Worm (Caenorhabditis elegans) whole organism, early embryonic: ENCODE measurements around the gene srz-24.

ENCODE experiments used
- B0310.2 ChIP-seq: sonication (generic microtip); optimal IDR thresholded peaks from 2 replicates; lab custom pipeline; 2016; ENCODE audit warnings: mild to moderate bottlenecking, missing genetic modification characterization, missing compliant biosample characterization
- F13C5.2 ChIP-seq: sonication (generic microtip); optimal IDR thresholded peaks from 2 replicates; lab custom pipeline; 2017; ENCODE audit warnings: mild to moderate bottlenecking, missing genetic modification characterization, inconsistent platforms, missing compliant biosample characterization
- aly-1 ChIP-seq: sonication (generic microtip); optimal IDR thresholded peaks from 2 replicates; lab custom pipeline; 2016; ENCODE audit warnings: missing genetic modification characterization, missing compliant biosample characterization
- ama-1 ChIP-seq: fragments of 150-350 bp; optimal IDR thresholded peaks from 2 replicates; lab custom pipeline; 2014
- ceh-13 ChIP-seq: fragments of 200-800 bp; sonication (Bioruptor generic); optimal IDR thresholded peaks from 2 replicates; lab custom pipeline; 2018; ENCODE audit warnings: mild to moderate bottlenecking, missing genetic modification characterization, missing compliant biosample characterization
- ceh-36 ChIP-seq: sonication (generic microtip); optimal IDR thresholded peaks from 2 replicates; lab custom pipeline; 2016; ENCODE audit warnings: missing genetic modification characterization, inconsistent platforms, missing compliant biosample characterization
- ets-7 ChIP-seq: sonication (generic microtip); optimal IDR thresholded peaks from 2 replicates; lab custom pipeline; 2016; ENCODE audit warnings: missing genotype, missing genetic modification characterization, missing compliant biosample characterization
- flt-1 ChIP-seq: fragments of 200-800 bp; sonication (Bioruptor generic); IDR thresholded peaks from 2 replicates; pipeline ENCODE4 v1.3.6; 2022; ENCODE audit warnings: missing genetic modification characterization, missing compliant biosample characterization
- hmbx-1 ChIP-seq: sonication (generic microtip); optimal IDR thresholded peaks from 2 replicates; lab custom pipeline; 2016; ENCODE audit warnings: mild to moderate bottlenecking, missing genetic modification characterization, missing compliant biosample characterization
- hmg-4 ChIP-seq: fragments of 200-800 bp; sonication (Bioruptor generic); optimal IDR thresholded peaks from 2 replicates; lab custom pipeline; 2018; ENCODE audit warnings: mild to moderate bottlenecking, missing genetic modification characterization, missing compliant biosample characterization
- hnd-1 ChIP-seq: sonication (generic microtip); optimal IDR thresholded peaks from 2 replicates; lab custom pipeline; 2016; ENCODE audit warnings: missing genetic modification characterization, missing compliant biosample characterization
- pes-1 ChIP-seq: fragments of 200-800 bp; sonication (Bioruptor generic); IDR thresholded peaks from 2 replicates; pipeline ENCODE4 v1.3.6; 2022; ENCODE audit warnings: missing genetic modification reagents, missing genetic modification characterization, missing compliant biosample characterization
- scrt-1 ChIP-seq: fragments of 200-800 bp; sonication (Bioruptor generic); IDR thresholded peaks from 2 replicates; pipeline ENCODE4 v1.3.6; 2022; ENCODE audit warnings: missing genetic modification characterization, missing compliant biosample characterization
- sea-1 ChIP-seq: fragments of 200-800 bp; sonication (Bioruptor generic); conservative IDR thresholded peaks from 2 replicates; pipeline ENCODE4 v1.3.6; 2022; ENCODE audit warnings: missing genetic modification characterization, missing compliant biosample characterization
- tbx-11 ChIP-seq: fragments of 200-800 bp; sonication (Bioruptor generic); IDR thresholded peaks from 2 replicates; pipeline ENCODE4 v1.3.6; 2022; ENCODE audit warnings: missing genetic modification characterization, missing compliant biosample characterization
- tbx-37 ChIP-seq: fragments of 200-800 bp; sonication (Bioruptor generic); conservative IDR thresholded peaks from 2 replicates; pipeline ENCODE4 v1.3.6; 2022; ENCODE audit warnings: missing genetic modification reagents, missing genetic modification characterization, missing compliant biosample characterization
- tra-4 ChIP-seq: sonication (generic microtip); optimal IDR thresholded peaks from 2 replicates; lab custom pipeline; 2017; ENCODE audit warnings: missing genetic modification characterization, missing compliant biosample characterization

srz-24 gene

DNA sequence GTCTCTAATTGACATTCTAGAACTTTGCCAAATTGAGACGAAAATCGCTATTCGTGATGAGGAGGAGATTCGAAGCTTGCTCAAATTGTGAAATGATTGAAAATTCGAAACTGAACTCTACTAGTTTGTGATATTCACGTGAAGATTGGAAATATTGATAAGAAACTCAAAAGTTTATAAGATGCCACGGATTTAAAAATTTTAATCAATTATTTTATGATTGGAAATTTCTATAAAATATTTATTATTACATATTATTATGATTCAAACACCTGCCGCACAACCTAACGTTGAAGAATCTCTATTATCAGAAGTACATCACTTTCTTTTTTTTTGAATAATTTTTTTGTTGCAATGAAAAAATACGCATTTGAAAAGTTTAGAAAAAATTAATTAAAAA lies 7.6 kb upstream of the srz-24 start, which contains the start of gene E03H12.7:
E03H12.7 (minus strand) TSS at position 101 of the 400 bp plus-strand sequence.
- TF ChIP-seq ets-7 (tag; lab: Kevin White, UChicago) (no peak), F13C5.2 (no peak), tra-4 (tag; lab: Kevin White, UChicago) (no peak), hmg-4 (GFP tag; lab: Kevin White, UChicago) (no peak), ceh-36 (tag; lab: Kevin White, UChicago) (no peak), B0310.2 (tag; lab: Kevin White, UChicago) (no peak), tbx-11 (GFP tag; lab: Robert Waterston, UW) (no peak), tbx-37 (GFP tag; lab: Robert Waterston, UW) (no peak), sea-1 (GFP tag; lab: Robert Waterston, UW) (no peak), hmbx-1 (no peak), scrt-1 (GFP tag; lab: Robert Waterston, UW) (no peak), ceh-13 (no peak), ama-1 (lab: Kevin White, UChicago) (no peak), aly-1 (tag; lab: Kevin White, UChicago) (no peak)

DNA sequence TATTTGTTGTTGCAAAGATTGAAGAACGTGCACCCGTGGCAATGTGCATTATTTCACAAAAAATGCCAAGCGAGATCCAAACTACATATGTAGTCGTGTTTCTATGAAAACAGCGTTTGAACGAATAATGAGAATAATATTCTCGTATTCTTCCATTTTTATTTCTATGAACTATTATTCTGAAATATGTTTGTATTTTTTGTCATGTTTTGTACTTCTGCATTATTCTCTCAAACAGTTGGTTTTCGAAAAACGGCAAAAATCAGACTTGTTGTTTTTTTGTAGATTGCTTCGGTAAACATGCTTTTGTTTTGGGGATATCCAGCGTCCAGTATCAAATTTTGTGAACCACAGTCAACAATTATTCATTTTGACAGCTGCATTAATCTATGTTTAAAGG lies 5.3 kb upstream of the srz-24 start, which contains the start of gene clec-177:
clec-177 (plus strand) TSS at position 301 of the 400 bp plus-strand sequence.
- TF ChIP-seq aly-1 (tag; lab: Kevin White, UChicago) = no peak
- no peak for TF ChIP-seq tbx-11 (GFP tag; lab: Robert Waterston, UW)
- TF ChIP-seq pes-1 (GFP tag; lab: Robert Waterston, UW) = no peak
- no peak for TF ChIP-seq sea-1 (GFP tag; lab: Robert Waterston, UW)
- no peak for TF ChIP-seq tbx-37 (GFP tag; lab: Robert Waterston, UW)
- TF ChIP-seq ceh-13 = no peak
- TF ChIP-seq tra-4 (tag; lab: Kevin White, UChicago) = no peak
- TF ChIP-seq B0310.2 (tag; lab: Kevin White, UChicago) = no peak
- no peak for TF ChIP-seq hmg-4 (GFP tag; lab: Kevin White, UChicago)
- no peak for TF ChIP-seq ama-1 (lab: Kevin White, UChicago)
- TF ChIP-seq F13C5.2 = no peak
- TF ChIP-seq ets-7 (tag; lab: Kevin White, UChicago) = no peak
- no peak for TF ChIP-seq flt-1 (GFP tag; lab: Robert Waterston, UW)

DNA sequence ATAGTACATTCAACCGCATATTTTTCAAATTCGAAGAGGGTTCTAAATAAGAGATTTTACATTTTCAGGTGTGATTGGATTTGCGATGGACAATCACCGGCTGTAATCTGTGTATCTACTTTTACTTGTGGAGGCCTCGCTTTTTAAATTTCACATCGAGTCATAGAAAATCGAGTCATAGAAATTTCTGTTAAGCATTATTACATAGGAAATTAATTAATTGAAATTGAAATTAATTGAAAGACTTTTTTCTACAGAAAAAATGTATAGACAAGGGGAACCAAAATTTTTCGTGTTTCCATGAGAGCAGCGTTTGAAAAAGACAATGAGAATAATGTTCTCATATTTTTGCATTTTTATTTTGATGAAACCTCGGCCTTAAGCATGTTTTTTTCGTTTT lies 2.8 kb upstream of the srz-24 start, which contains the start of gene clec-176:
clec-176 (plus strand) TSS at position 301 of the 400 bp plus-strand sequence.
- TF ChIP-seq sea-1 (GFP tag; lab: Robert Waterston, UW) = no peak
- no peak for TF ChIP-seq F13C5.2
- no peak for TF ChIP-seq flt-1 (GFP tag; lab: Robert Waterston, UW)
- no peak for TF ChIP-seq ceh-13
- TF ChIP-seq ets-7 (tag; lab: Kevin White, UChicago) = no peak
- no peak for TF ChIP-seq hmbx-1
- TF ChIP-seq tra-4 (tag; lab: Kevin White, UChicago) = no peak

DNA sequence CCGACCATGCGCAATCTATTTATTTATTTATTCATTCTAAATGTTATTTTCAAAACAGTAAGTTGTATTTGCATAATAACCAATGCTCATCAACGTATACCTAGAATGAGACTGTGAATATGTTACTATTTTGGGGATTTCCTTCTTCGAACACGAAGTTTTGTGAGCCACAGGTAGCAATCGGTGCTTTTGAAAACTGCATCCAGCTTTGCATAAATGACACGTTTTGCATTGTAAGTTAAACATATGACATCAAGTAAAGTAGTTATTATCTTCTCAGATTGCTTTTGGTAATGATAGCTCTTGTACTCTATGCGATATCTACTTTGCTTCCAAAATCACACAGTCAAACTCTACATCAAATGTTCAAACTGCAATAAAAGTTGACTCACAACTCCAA lies 1.6 kb upstream of the srz-24 start, which contains the start of gene E03H12.4:
E03H12.4 (plus strand) TSS at position 120 of the 400 bp plus-strand sequence.
- no peak for TF ChIP-seq ceh-36 (tag; lab: Kevin White, UChicago)
- no peak for TF ChIP-seq ama-1 (lab: Kevin White, UChicago)
- TF ChIP-seq hmg-4 (GFP tag; lab: Kevin White, UChicago) = no peak
- no peak for TF ChIP-seq scrt-1 (GFP tag; lab: Robert Waterston, UW)
- TF ChIP-seq ceh-13 = no peak
- no peak for TF ChIP-seq hmbx-1
- TF ChIP-seq hnd-1 (tag; lab: Kevin White, UChicago) = no peak

DNA sequence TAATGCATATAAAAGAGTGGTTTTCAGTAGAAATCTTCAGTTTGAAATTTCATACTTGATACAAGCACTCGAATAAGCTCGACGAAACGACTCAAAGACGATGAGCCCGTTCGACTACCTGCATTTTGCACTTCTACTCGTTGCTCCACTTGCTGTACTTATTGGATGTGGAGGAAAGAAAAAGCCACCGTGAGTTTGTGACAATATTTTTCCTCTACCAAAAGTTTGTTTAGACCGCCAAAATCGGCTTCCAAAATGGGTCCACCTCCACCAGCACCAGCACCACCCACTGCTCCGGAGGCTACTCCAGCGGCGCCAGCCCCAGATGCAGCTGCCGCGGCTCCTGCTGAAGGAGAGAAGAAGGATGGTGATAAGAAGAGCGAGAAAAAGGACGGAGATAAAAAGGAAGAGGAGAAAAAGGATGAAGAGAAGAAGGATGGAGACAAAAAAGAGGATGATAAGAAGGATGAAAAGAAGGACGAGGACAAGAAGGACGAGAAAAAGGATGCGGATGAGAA lies 3.7 kb downstream of the srz-24 start, which contains the start of gene E03H12.5:
E03H12.5 (plus strand) TSS at position 51 of the 518 bp plus-strand sequence.
- TF ChIP-seq hmbx-1 (no peak), ceh-36 (tag; lab: Kevin White, UChicago) (no peak), aly-1 (tag; lab: Kevin White, UChicago) (no peak), ama-1 (lab: Kevin White, UChicago) (no peak), scrt-1 (GFP tag; lab: Robert Waterston, UW) (no peak), ets-7 (tag; lab: Kevin White, UChicago) (no peak)

DNA sequence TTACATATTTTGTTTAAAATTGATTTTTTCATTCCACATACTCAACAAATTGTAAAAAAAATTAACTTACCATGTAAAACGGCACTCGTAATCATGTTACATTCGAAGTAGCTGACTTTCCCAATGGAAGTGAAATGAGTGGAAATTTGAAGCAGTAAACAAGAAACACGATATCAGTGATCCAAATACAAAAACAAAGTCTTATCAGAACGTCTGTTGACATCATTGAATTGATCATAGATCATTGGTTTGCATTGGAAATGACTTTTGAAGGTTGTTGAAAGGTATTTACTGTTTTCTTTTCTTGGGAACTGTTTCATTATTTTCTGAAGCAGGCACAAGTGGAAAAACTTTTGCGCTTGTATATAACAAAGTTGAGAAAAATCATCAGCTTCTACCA lies 4.9 kb downstream of the srz-24 start, which contains the start of gene Y9C9A.16:
Y9C9A.16 (minus strand) TSS at position 131 of the 400 bp plus-strand sequence.
- TF ChIP-seq hnd-1 (tag; lab: Kevin White, UChicago) = no peak
- TF ChIP-seq sea-1 (GFP tag; lab: Robert Waterston, UW) = no peak
- no peak for TF ChIP-seq hmbx-1
- no peak for TF ChIP-seq ama-1 (lab: Kevin White, UChicago)
- TF ChIP-seq ets-7 (tag; lab: Kevin White, UChicago) = no peak
- TF ChIP-seq ceh-13 = no peak
- no peak for TF ChIP-seq aly-1 (tag; lab: Kevin White, UChicago)
- TF ChIP-seq B0310.2 (tag; lab: Kevin White, UChicago) = no peak
- TF ChIP-seq tra-4 (tag; lab: Kevin White, UChicago) = no peak

DNA sequence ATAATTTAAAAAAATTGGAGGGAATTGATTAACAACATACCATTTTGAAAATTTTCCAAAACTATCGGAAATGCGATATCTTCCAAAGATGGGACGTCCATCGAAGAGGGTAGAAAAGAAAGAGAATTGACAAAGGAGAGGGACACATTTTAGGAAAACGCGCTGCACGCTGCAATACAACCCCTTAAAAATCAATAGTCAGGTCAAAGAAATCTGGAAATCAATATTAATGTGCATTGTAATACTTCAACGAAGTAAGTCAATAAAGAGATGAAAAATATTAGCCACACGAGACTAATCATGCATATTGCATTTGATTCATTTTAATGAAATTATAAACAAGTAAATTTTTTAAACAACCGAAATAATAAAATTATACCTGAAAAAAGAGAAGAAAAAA lies 11.5 kb downstream of the srz-24 start, which contains the start of gene Y9C9A.13:
Y9C9A.13 (minus strand) TSS at position 101 of the 400 bp plus-strand sequence.
- TF ChIP-seq hmg-4 (GFP tag; lab: Kevin White, UChicago) (no peak), pes-1 (GFP tag; lab: Robert Waterston, UW) (no peak), F13C5.2 (no peak), flt-1 (GFP tag; lab: Robert Waterston, UW) (no peak), hnd-1 (tag; lab: Kevin White, UChicago) (no peak)

DNA sequence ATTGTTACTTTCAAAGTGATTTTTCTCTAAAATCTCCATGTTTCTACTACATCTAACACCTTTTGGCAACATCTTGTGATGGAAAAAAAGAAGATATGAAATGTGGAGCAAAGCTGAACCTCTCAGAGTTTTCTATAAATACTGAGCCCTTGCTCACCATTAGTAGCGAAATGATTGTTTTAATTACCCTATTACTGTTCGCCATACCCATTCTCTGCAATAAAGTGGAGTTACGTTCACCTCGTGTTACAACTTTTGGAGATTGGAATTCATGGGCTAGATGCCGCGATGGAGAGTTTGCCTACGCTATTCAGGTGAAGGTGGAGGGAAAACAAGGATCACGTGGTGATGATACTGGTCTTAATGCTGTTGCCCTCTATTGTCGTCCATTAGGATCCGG lies 17.1 kb downstream of the srz-24 start, which contains the start of gene txt-3:
txt-3 (plus strand) TSS at position 125 of the 400 bp plus-strand sequence.
- TF ChIP-seq B0310.2 (tag; lab: Kevin White, UChicago) (no peak), ceh-36 (tag; lab: Kevin White, UChicago) (no peak), pes-1 (GFP tag; lab: Robert Waterston, UW) (no peak), ama-1 (lab: Kevin White, UChicago) (no peak)
